Worm (Caenorhabditis elegans) whole organism, late embryonic: ENCODE data around the gene F14H3.12.

ENCODE experiments used
- F13H6.1 ChIP-seq: sonication (generic microtip); optimal IDR thresholded peaks from 2 replicates; lab custom pipeline; 2016; ENCODE audit warnings: missing genetic modification characterization, missing compliant biosample characterization
- ahr-1 ChIP-seq: sonication (generic microtip); optimal IDR thresholded peaks from 2 replicates; lab custom pipeline; 2016; ENCODE audit warnings: missing genetic modification characterization, missing compliant biosample characterization
- ceh-18 ChIP-seq: sonication (generic microtip); optimal IDR thresholded peaks from 2 replicates; lab custom pipeline; 2016; ENCODE audit warnings: missing genetic modification characterization, missing compliant biosample characterization
- ceh-9 ChIP-seq: sonication (generic microtip); optimal IDR thresholded peaks from 2 replicates; lab custom pipeline; 2016; ENCODE audit warnings: mild to moderate bottlenecking, missing genetic modification characterization, inconsistent platforms, missing compliant biosample characterization
- dmd-4 ChIP-seq: sonication (generic microtip); optimal IDR thresholded peaks from 2 replicates; lab custom pipeline; 2016; ENCODE audit warnings: borderline replicate concordance, missing genetic modification characterization, missing compliant biosample characterization
- elt-2 ChIP-seq: sonication (generic microtip); optimal IDR thresholded peaks from 2 replicates; lab custom pipeline; 2016; ENCODE audit warnings: missing genetic modification reagents, missing genetic modification characterization, missing compliant biosample characterization
- fkh-10 ChIP-seq: fragments of 150-350 bp; optimal IDR thresholded peaks from 2 replicates; lab custom pipeline; 2014; ENCODE audit warnings: missing biosample characterization, missing genetic modification reagents, missing genetic modification characterization
- hlh-15 ChIP-seq: sonication (generic microtip); optimal IDR thresholded peaks from 2 replicates; lab custom pipeline; 2016; ENCODE audit warnings: missing genetic modification characterization, missing compliant biosample characterization
- nhr-232 ChIP-seq: sonication (generic microtip); optimal IDR thresholded peaks from 2 replicates; lab custom pipeline; 2016; ENCODE audit warnings: missing genetic modification characterization, missing compliant biosample characterization
- npax-4 ChIP-seq: sonication (generic microtip); optimal IDR thresholded peaks from 2 replicates; lab custom pipeline; 2016; ENCODE audit warnings: missing genetic modification characterization, missing compliant biosample characterization
- pha-4 ChIP-seq: fragments of 150-350 bp; optimal IDR thresholded peaks from 2 replicates; lab custom pipeline; 2018; ENCODE audit warnings: missing biosample characterization, missing genetic modification reagents, missing genetic modification characterization
- sox-2 ChIP-seq: fragments of 200-800 bp; sonication (Bioruptor generic); IDR thresholded peaks from 2 replicates; pipeline ENCODE4 v1.3.6; 2022; ENCODE audit warnings: missing genetic modification reagents, missing genetic modification characterization, missing compliant biosample characterization
- tbx-2 ChIP-seq: sonication (generic microtip); optimal IDR thresholded peaks from 2 replicates; lab custom pipeline; 2016; ENCODE audit warnings: missing genetic modification characterization, missing compliant biosample characterization

DNA sequence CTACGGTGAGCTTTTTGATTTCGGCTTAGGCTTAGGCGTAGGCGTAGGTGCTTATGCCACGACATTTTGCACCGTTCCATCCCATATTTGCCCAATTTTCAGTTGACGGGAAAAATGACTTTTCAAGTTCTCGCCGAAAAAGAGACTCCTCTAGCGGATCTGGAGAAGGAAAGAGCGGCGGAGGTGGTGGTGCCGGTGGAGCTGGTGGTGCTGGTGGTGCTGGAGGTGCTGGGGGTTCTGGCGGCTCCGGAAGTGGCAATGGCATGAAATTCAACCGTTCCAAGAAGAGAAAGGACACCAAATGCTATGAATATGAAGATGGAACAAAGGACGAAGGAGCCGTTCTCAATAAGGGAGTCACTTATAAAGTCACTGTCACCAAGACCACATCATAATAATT lies 28.1 kb downstream of the F14H3.12 start:
- TF ChIP-seq fkh-10 (GFP tag; lab: Kevin White, UChicago) (no peak), ceh-18 (no peak), F13H6.1 (tag; lab: Kevin White, UChicago) (no peak), dmd-4 (tag; lab: Kevin White, UChicago) (no peak), ahr-1 (tag; lab: Kevin White, UChicago) (no peak), hlh-15 (tag; lab: Kevin White, UChicago) (no peak), tbx-2 (tag; lab: Kevin White, UChicago) (no peak), npax-4 (tag; lab: Kevin White, UChicago) (no peak), ceh-9 (tag; lab: Kevin White, UChicago) (no peak), sox-2 (no peak), elt-2 (tag; lab: Kevin White, UChicago) (no peak), pha-4 (no peak), nhr-232 (tag; lab: Kevin White, UChicago) (no peak)
